Fruit fly (Drosophila melanogaster): ENCODE measurements around the gene Raf.

The Raf gene

dm6 chrX:2358195-2358594, 62.9 kb downstream of the Raf start (continued):
- TF ChIP-seq CG10669 (GFP tag; optimal IDR thresholded peaks at IDR 0.05): no peak
- TF ChIP-seq CG8632 (GFP tag; optimal IDR thresholded peaks at IDR 0.05): no peak
- peak; percentile 16 for TF ChIP-seq esn (GFP tag; optimal IDR thresholded peaks at IDR 0.05)
- TF ChIP-seq Hr39 (GFP tag; optimal IDR thresholded peaks at IDR 0.05): peak; percentile 38
- peak; percentile 63; the same call in 1 of the 3 replicates for TF ChIP-seq eg (GFP tag; IDR thresholded peaks at IDR 0.05)
- peak; percentile 66 for TF ChIP-seq Sox14 (GFP tag; optimal IDR thresholded peaks at IDR 0.05)
- peak; percentile 3 for TF ChIP-seq net (GFP tag; optimal IDR thresholded peaks at IDR 0.05)
- no peak for TF ChIP-seq cyc (GFP tag; optimal IDR thresholded peaks at IDR 0.05)
- TF ChIP-seq Sox102F (GFP tag; optimal IDR thresholded peaks at IDR 0.05): peak; percentile 17
- TF ChIP-seq CG10631 (GFP tag; optimal IDR thresholded peaks at IDR 0.05): peak; percentile 63
- TF ChIP-seq topi (GFP tag; optimal IDR thresholded peaks at IDR 0.05): no peak
- TF ChIP-seq CG34406 (GFP tag; optimal IDR thresholded peaks at IDR 0.05): peak; percentile 58
- TF ChIP-seq CG16779 (tag; optimal IDR thresholded peaks at IDR 0.05): peak; percentile 23
- no peak for TF ChIP-seq CG31627 (GFP tag; optimal IDR thresholded peaks at IDR 0.05)
- TF ChIP-seq Sox15 (GFP tag; optimal IDR thresholded peaks at IDR 0.05): peak; percentile 35
- no peak for TF ChIP-seq CG6276 (GFP tag; optimal IDR thresholded peaks at IDR 0.05)
- peak; percentile 30 for TF ChIP-seq lz (GFP tag; optimal IDR thresholded peaks at IDR 0.05)
- TF ChIP-seq ss (GFP tag; optimal IDR thresholded peaks at IDR 0.05): peak; percentile 31 to 64
- no peak for TF ChIP-seq CG8319 (GFP tag; optimal IDR thresholded peaks at IDR 0.05)
- no peak for TF ChIP-seq CG6163 (GFP tag; IDR thresholded peaks at IDR 0.05)
- TF ChIP-seq Gug (GFP tag; IDR thresholded peaks at IDR 0.05): peak; percentile 42
- no peak for TF ChIP-seq Ets96B (tag; optimal IDR thresholded peaks at IDR 0.05)
- TF ChIP-seq fkh (GFP tag; optimal IDR thresholded peaks at IDR 0.05): no peak
- TF ChIP-seq CG4318 (GFP tag; optimal IDR thresholded peaks at IDR 0.05): peak; percentile 61
- TF ChIP-seq CG15336 (GFP tag; IDR thresholded peaks at IDR 0.05): peak; percentile 77
- peak; percentile 12 for TF ChIP-seq CG7368 (GFP tag; optimal IDR thresholded peaks at IDR 0.05)

- TF ChIP-seq dac (GFP tag; optimal IDR thresholded peaks at IDR 0.05) (peak; percentile 92), eg (GFP tag; IDR thresholded peaks at IDR 0.05) (peak; percentile 96), acj6 (GFP tag; optimal IDR thresholded peaks at IDR 0.05) (peak; percentile 87), topi (GFP tag; optimal IDR thresholded peaks at IDR 0.05) (peak; percentile 94), CG7368 (GFP tag; optimal IDR thresholded peaks at IDR 0.05) (peak; percentile 96), CG15336 (GFP tag; IDR thresholded peaks at IDR 0.05) (peak; percentile 96), CG11902 (GFP tag; optimal IDR thresholded peaks at IDR 0.05) (peak; percentile 88), Eip93F (GFP tag; optimal IDR thresholded peaks at IDR 0.05) (peak; percentile 21), cyc (GFP tag; optimal IDR thresholded peaks at IDR 0.05) (peak; percentile 92), fd59A (GFP tag; optimal IDR thresholded peaks at IDR 0.05) (peak; percentile 92), Hr38 (GFP tag; optimal IDR thresholded peaks at IDR 0.05) (peak; percentile 5), Blimp-1 (GFP tag; optimal IDR thresholded peaks at IDR 0.05) (peak; percentile 95), CG3919 (GFP tag; optimal IDR thresholded peaks at IDR 0.05) (peak; percentile 96), Met (GFP tag; optimal IDR thresholded peaks at IDR 0.05) (peak; percentile 88), Gug (GFP tag; IDR thresholded peaks at IDR 0.05) (peak; percentile 91), fd85E (GFP tag; optimal IDR thresholded peaks at IDR 0.05) (peak; percentile 84), Hr39 (GFP tag; optimal IDR thresholded peaks at IDR 0.05) (peak; percentile 87), vri (GFP tag; optimal IDR thresholded peaks at IDR 0.05) (peak; percentile 70), fkh (GFP tag; optimal IDR thresholded peaks at IDR 0.05) (no peak), CG6808 (GFP tag; optimal IDR thresholded peaks at IDR 0.05) (peak; percentile 93), CG6792 (GFP tag; optimal IDR thresholded peaks at IDR 0.05) (peak; percentile 93), salr (GFP tag; optimal IDR thresholded peaks at IDR 0.05) (peak; percentile 87 to 92), CG11294 (GFP tag; IDR thresholded peaks at IDR 0.05) (peak; percentile 88), CG16779 (tag; optimal IDR thresholded peaks at IDR 0.05) (peak; percentile 89), CG34406 (GFP tag; optimal IDR thresholded peaks at IDR 0.05) (peak; percentile 89), Sox14 (GFP tag; optimal IDR thresholded peaks at IDR 0.05) (peak; percentile 92), Sox15 (GFP tag; optimal IDR thresholded peaks at IDR 0.05) (peak; percentile 87), CG8319 (GFP tag; optimal IDR thresholded peaks at IDR 0.05) (peak; percentile 82), CG1621 (tag; optimal IDR thresholded peaks at IDR 0.05) (peak; percentile 93), Hr4 (GFP tag; optimal IDR thresholded peaks at IDR 0.05) (peak; percentile 92), dsx (GFP tag; optimal IDR thresholded peaks at IDR 0.05; ENCODE audit: poor library complexity, severe bottlenecking) (peak; percentile 86), CG8632 (GFP tag; optimal IDR thresholded peaks at IDR 0.05) (peak; percentile 87), achi (GFP tag; optimal IDR thresholded peaks at IDR 0.05) (peak; percentile 93), spab (GFP tag; optimal IDR thresholded peaks at IDR 0.05) (peak; percentile 90), ss (GFP tag; optimal IDR thresholded peaks at IDR 0.05) (peak; percentile 94 to 95), CG6163 (GFP tag; IDR thresholded peaks at IDR 0.05) (peak; percentile 98), Eip75B (GFP tag; optimal IDR thresholded peaks at IDR 0.05) (peak; percentile 93), Smox (GFP tag; optimal IDR thresholded peaks at IDR 0.05) (peak; percentile 80)
Observed at dm6 chrX:2359845-2360244, 64.6 kb downstream of the Raf start.
